Worm (Caenorhabditis elegans) whole organism, L2 larva: Measurements from ENCODE around the gene F11D5.5.

Source experiments
- F13H6.1 ChIP-seq: sonication (generic microtip); optimal IDR thresholded peaks from 2 replicates; lab custom pipeline; 2016; ENCODE audit warnings: missing genetic modification characterization, missing compliant biosample characterization
- aly-2 ChIP-seq: fragments of 150-350 bp; optimal IDR thresholded peaks from 2 replicates; lab custom pipeline; 2014; ENCODE audit warnings: missing biosample characterization, missing genetic modification characterization
- ama-1 ChIP-seq: fragments of 150-350 bp; optimal IDR thresholded peaks from 2 replicates; lab custom pipeline; 2018; ENCODE audit warnings: inconsistent platforms
- blmp-1 ChIP-seq: sonication (generic microtip); optimal IDR thresholded peaks from 2 replicates; lab custom pipeline; 2017; ENCODE audit warnings: missing genetic modification characterization, mild to moderate bottlenecking, missing compliant biosample characterization, antibody characterized with exemption, moderate library complexity; ENCODE audit not compliant: insufficient read depth
- ceh-82 ChIP-seq: fragments of 150-350 bp; optimal IDR thresholded peaks from 2 replicates; lab custom pipeline; 2014; ENCODE audit warnings: missing biosample characterization, missing genetic modification characterization
- elt-1 ChIP-seq: fragments of 150-350 bp; optimal IDR thresholded peaks from 2 replicates; lab custom pipeline; 2014; ENCODE audit warnings: missing biosample characterization, missing genetic modification characterization
- elt-3 ChIP-seq: sonication (generic microtip); optimal IDR thresholded peaks from 2 replicates; lab custom pipeline; 2017; ENCODE audit warnings: missing biosample characterization, missing genetic modification characterization
- mdl-1 ChIP-seq, 2 experiments: fragments of 150-350 bp in 1 of 2; sonication (generic microtip) in 1 of 2; optimal IDR thresholded peaks; 2 replicates each; lab custom pipeline; 2017; ENCODE audit warnings: missing biosample characterization in 2 of 2, missing genetic modification characterization in 2 of 2
- nhr-23 ChIP-seq: fragments of 150-350 bp; optimal IDR thresholded peaks from 2 replicates; lab custom pipeline; 2014; ENCODE audit warnings: missing biosample characterization, missing genetic modification reagents, missing genetic modification characterization
- nhr-6 ChIP-seq: fragments of 150-350 bp; optimal IDR thresholded peaks from 2 replicates; lab custom pipeline; 2014; ENCODE audit warnings: missing biosample characterization, missing genetic modification characterization
- unc-39 ChIP-seq: fragments of 150-350 bp; optimal IDR thresholded peaks from 2 replicates; lab custom pipeline; 2014; ENCODE audit warnings: missing biosample characterization, missing genetic modification characterization
- zag-1 ChIP-seq: fragments of 150-350 bp; optimal IDR thresholded peaks from 2 replicates; lab custom pipeline; 2014; ENCODE audit warnings: missing biosample characterization, missing genetic modification characterization

DNA sequence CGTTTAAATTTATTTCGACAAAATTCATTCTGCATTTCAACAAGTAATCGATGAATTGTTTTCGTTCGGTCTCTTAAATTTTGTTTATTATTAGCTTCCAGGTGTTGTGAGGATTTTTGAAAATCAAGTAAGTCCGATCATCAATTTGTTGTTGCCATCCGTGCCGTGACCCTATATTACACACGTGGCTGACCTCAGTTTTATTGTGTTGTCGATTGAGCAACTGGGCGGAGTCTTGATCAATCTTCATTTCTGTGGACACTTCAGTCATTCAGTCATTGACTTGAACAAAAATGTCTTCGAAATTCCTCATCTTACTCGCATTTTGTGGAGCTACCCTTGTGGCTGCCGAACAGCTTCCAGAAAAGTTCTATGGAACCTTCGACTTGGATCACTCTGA, 41.4 kb upstream of the F11D5.5 start, which contains the start of gene lbp-2:
- no peak for TF ChIP-seq zag-1 (tag; lab: Kevin White, UChicago)
- TF ChIP-seq unc-39 (tag; lab: Kevin White, UChicago), result no peak
- TF ChIP-seq aly-2 (tag; lab: Kevin White, UChicago), result no peak
- TF ChIP-seq nhr-6, result no peak
- TF ChIP-seq elt-1 (tag; lab: Kevin White, UChicago), result no peak
- no peak for TF ChIP-seq elt-3
- TF ChIP-seq ama-1 (lab: Kevin White, UChicago), result no peak
- TF ChIP-seq nhr-23 (tag; lab: Kevin White, UChicago), result no peak
- no peak for TF ChIP-seq blmp-1 (tag; lab: Kevin White, UChicago)
- no peak for TF ChIP-seq mdl-1 (tag; optimal IDR thresholded peaks at IDR 0.05; lab: Kevin White, UChicago)
- no peak for TF ChIP-seq ceh-82 (tag; lab: Kevin White, UChicago)
- TF ChIP-seq F13H6.1, result no peak
